Worm (Caenorhabditis elegans) whole organism, L1 larva: ENCODE measurements around the gene C23H3.2.

Experiments
- efl-3 ChIP-seq: fragments of 200-800 bp; sonication (Bioruptor generic); optimal IDR thresholded peaks from 2 replicates; lab custom pipeline; 2018; ENCODE audit warnings: mild to moderate bottlenecking, missing genetic modification characterization, missing compliant biosample characterization
- elt-3 ChIP-seq, 6 experiments: fragments of 150-350 bp in 1 of 6; sonication (generic microtip); optimal IDR thresholded peaks; 2 replicates each; lab custom pipeline; 2017 to 2018; ENCODE audit warnings: missing biosample characterization in 6 of 6, missing genetic modification characterization in 6 of 6, inconsistent platforms in 1 of 6
- nhr-20 ChIP-seq: sonication (generic microtip); optimal IDR thresholded peaks from 2 replicates; lab custom pipeline; 2016; ENCODE audit warnings: mild to moderate bottlenecking, missing genetic modification characterization, missing compliant biosample characterization
- pax-3 ChIP-seq: fragments of 200-800 bp; sonication (Bioruptor generic); optimal IDR thresholded peaks from 2 replicates; lab custom pipeline; 2018; ENCODE audit warnings: mild to moderate bottlenecking, missing genetic modification characterization, moderate library complexity, missing compliant biosample characterization
- snu-23 ChIP-seq: sonication (generic microtip); optimal IDR thresholded peaks from 2 replicates; lab custom pipeline; 2016; ENCODE audit warnings: missing genetic modification characterization, missing compliant biosample characterization

- no peak for TF ChIP-seq pax-3 (tag; lab: Kevin White, UChicago)
- TF ChIP-seq nhr-20 (tag; lab: Kevin White, UChicago): no peak
- no peak for TF ChIP-seq elt-3 (tag; optimal IDR thresholded peaks at IDR 0.05; lab: Kevin White, UChicago)
- no peak for TF ChIP-seq efl-3
- TF ChIP-seq snu-23 (GFP tag; lab: Kevin White, UChicago): no peak
These were observed 26.8 kb downstream of the C23H3.2 start for ce11 chrII:87937-88336.
